Worm (Caenorhabditis elegans): ENCODE measurements around the gene F40D4.12.

- TF ChIP-seq mab-5 (tag; optimal IDR thresholded peaks at IDR 0.05) (no peak), elt-1 (tag; optimal IDR thresholded peaks at IDR 0.05; ENCODE audit: borderline replicate concordance, insufficient read depth) (no peak), unc-62 (GFP tag; optimal IDR thresholded peaks at IDR 0.05) (no peak), snpc-4 (tag; optimal IDR thresholded peaks at IDR 0.05) (no peak), bed-3 (GFP tag; optimal IDR thresholded peaks at IDR 0.05) (no peak), unc-39 (tag; optimal IDR thresholded peaks at IDR 0.05) (no peak)
Measured at ce11 chrV:17159430-17159924, at the start of gene F40D4.12.

Data from whole organism, mixed stage, embryonic.